Fruit fly (Drosophila melanogaster) whole organism, embryonic: ENCODE results near the gene pr.

Experiments used
- CG10147 ChIP-seq: fragments of 200-800 bp; sonication (Bioruptor generic); optimal IDR thresholded peaks from 2 replicates; lab custom pipeline; 2019; ENCODE audit warnings: missing biosample characterization, mild to moderate bottlenecking, missing genetic modification characterization, moderate library complexity
- CG10209 ChIP-seq: fragments of 200-800 bp; sonication (Bioruptor generic); optimal IDR thresholded peaks from 3 replicates; lab custom pipeline; 2017; ENCODE audit warnings: missing biosample characterization, mild to moderate bottlenecking, missing genetic modification characterization, missing genetic modification reagents
- CG10267 ChIP-seq: fragments of 200-800 bp; sonication (Bioruptor generic); optimal IDR thresholded peaks from 2 replicates; lab custom pipeline; 2018; ENCODE audit warnings: missing biosample characterization, mild to moderate bottlenecking, missing genetic modification characterization, moderate library complexity
- CG16815 ChIP-seq: fragments of 200-800 bp; sonication (Bioruptor generic); optimal IDR thresholded peaks from 3 replicates; lab custom pipeline; 2017; ENCODE audit warnings: missing biosample characterization, mild to moderate bottlenecking, missing genetic modification characterization
- CG17568 ChIP-seq: fragments of 200-800 bp; sonication (Bioruptor generic); optimal IDR thresholded peaks from 2 replicates; lab custom pipeline; 2018; ENCODE audit warnings: missing biosample characterization, mild to moderate bottlenecking, missing genetic modification characterization, moderate library complexity
- CG18011 ChIP-seq: fragments of 200-800 bp; sonication (Bioruptor generic); optimal IDR thresholded peaks from 2 replicates; lab custom pipeline; 2017; ENCODE audit warnings: missing biosample characterization, missing genetic modification characterization, mild to moderate bottlenecking, moderate library complexity, missing genotype
- CG2199 ChIP-seq: fragments of 200-800 bp; sonication (Bioruptor generic); IDR thresholded peaks from 3 replicates; pipeline ENCODE4 v1.3.6; 2022; ENCODE audit warnings: missing biosample characterization, missing genetic modification characterization
- CG30020 ChIP-seq: fragments of 200-800 bp; optimal IDR thresholded peaks from 2 replicates; lab custom pipeline; 2019; ENCODE audit warnings: missing biosample characterization, mild to moderate bottlenecking, missing genetic modification characterization, moderate library complexity
- CG3281 ChIP-seq: fragments of 200-800 bp; sonication (Bioruptor generic); optimal IDR thresholded peaks from 3 replicates; lab custom pipeline; 2017; ENCODE audit warnings: missing biosample characterization, mild to moderate bottlenecking, missing genetic modification characterization
- CG34224 ChIP-seq: fragments of 200-800 bp; sonication (Bioruptor generic); IDR thresholded peaks from 3 replicates; pipeline ENCODE4 v1.3.6; 2022; ENCODE audit warnings: missing biosample characterization, missing genetic modification characterization; ENCODE audit not compliant: partially characterized antibody
- CG3847 ChIP-seq: fragments of 200-800 bp; sonication (Bioruptor generic); IDR thresholded peaks from 2 replicates; pipeline ENCODE4 v1.3.6; 2022; ENCODE audit warnings: missing biosample characterization, missing genetic modification characterization
- CG4328 ChIP-seq: fragments of 200-800 bp; sonication (Bioruptor generic); optimal IDR thresholded peaks from 3 replicates; lab custom pipeline; 2017; ENCODE audit warnings: missing biosample characterization, missing genetic modification reagents, missing genetic modification characterization
- CG4404 ChIP-seq: fragments of 200-800 bp; sonication (Bioruptor generic); IDR thresholded peaks from 2 replicates; pipeline ENCODE4 v1.3.6; 2022; ENCODE audit warnings: missing biosample characterization, missing genetic modification characterization
- CG4820 ChIP-seq: fragments of 200-800 bp; sonication (Bioruptor generic); optimal IDR thresholded peaks from 3 replicates; lab custom pipeline; 2016; ENCODE audit warnings: missing biosample characterization, missing genetic modification characterization
- CG4854 ChIP-seq: fragments of 200-800 bp; sonication (Bioruptor generic); optimal IDR thresholded peaks from 2 replicates; lab custom pipeline; 2016; ENCODE audit warnings: missing biosample characterization, missing genetic modification characterization, inconsistent platforms
- CG6689 ChIP-seq: fragments of 200-800 bp; sonication (Bioruptor generic); IDR thresholded peaks from 2 replicates; pipeline ENCODE4 v1.3.6; 2022; ENCODE audit warnings: missing biosample characterization, missing genetic modification characterization
- CG7372 ChIP-seq: fragments of 200-800 bp; sonication (Bioruptor generic); IDR thresholded peaks from 2 replicates; pipeline ENCODE4 v1.3.6; 2022; ENCODE audit warnings: missing biosample characterization, missing genetic modification characterization
- CG7839 ChIP-seq: fragments of 200-800 bp; sonication (Bioruptor generic); optimal IDR thresholded peaks from 3 replicates; lab custom pipeline; 2018; ENCODE audit warnings: missing biosample characterization, mild to moderate bottlenecking, missing genetic modification characterization, moderate library complexity
- CHES-1-like ChIP-seq: fragments of 200-800 bp; sonication (Bioruptor generic); optimal IDR thresholded peaks from 2 replicates; lab custom pipeline; 2016; ENCODE audit warnings: missing biosample characterization, missing genetic modification characterization
- D ChIP-seq, 2 experiments: fragments of 200-800 bp in 1 of 2; fragments of >200 bp in 1 of 2; sonication (Bioruptor generic) in 1 of 2; optimal IDR thresholded peaks; 2 replicates in 1 of 2; 3 replicates in 1 of 2; lab custom pipeline; 2017; ENCODE audit warnings: mild to moderate bottlenecking in 1 of 2, missing biosample characterization in 1 of 2, missing genetic modification characterization in 1 of 2, missing genetic modification reagents in 1 of 2
- D19B ChIP-seq: fragments of 200-800 bp; sonication (Bioruptor generic); optimal IDR thresholded peaks from 2 replicates; lab custom pipeline; 2017; ENCODE audit warnings: missing biosample characterization, mild to moderate bottlenecking, missing genetic modification characterization
- Dad ChIP-seq: fragments of 200-800 bp; sonication (Bioruptor generic); optimal IDR thresholded peaks from 3 replicates; lab custom pipeline; 2016; ENCODE audit warnings: missing biosample characterization, missing genetic modification characterization
- Deaf1 ChIP-seq: fragments of 200-800 bp; optimal IDR thresholded peaks from 3 replicates; lab custom pipeline; 2019; ENCODE audit warnings: missing biosample characterization, mild to moderate bottlenecking, missing genetic modification characterization, moderate library complexity
- Dip3 ChIP-seq: fragments of 200-800 bp; sonication (Bioruptor generic); optimal IDR thresholded peaks from 3 replicates; lab custom pipeline; 2016; ENCODE audit warnings: missing biosample characterization, missing genetic modification characterization
- H2.0 ChIP-seq: fragments of 200-800 bp; sonication (Bioruptor generic); IDR thresholded peaks from 2 replicates; pipeline ENCODE4 v1.3.6; 2022; ENCODE audit warnings: missing biosample characterization, missing genetic modification characterization
- MBD-R2 ChIP-seq: fragments of 200-800 bp; sonication (Bioruptor generic); IDR thresholded peaks from 2 replicates; pipeline ENCODE4 v1.3.6; 2022; ENCODE audit warnings: missing biosample characterization, missing genetic modification characterization
- Oli ChIP-seq: fragments of 200-800 bp; sonication (Bioruptor generic); optimal IDR thresholded peaks from 2 replicates; lab custom pipeline; 2018; ENCODE audit warnings: missing biosample characterization, mild to moderate bottlenecking, missing genetic modification characterization, moderate library complexity
- Sry-β ChIP-seq: fragments of 200-800 bp; sonication (Bioruptor generic); optimal IDR thresholded peaks from 2 replicates; lab custom pipeline; 2018; ENCODE audit warnings: missing biosample characterization, mild to moderate bottlenecking, missing genetic modification characterization, moderate library complexity
- al ChIP-seq: fragments of 200-800 bp; sonication (Bioruptor generic); IDR thresholded peaks from 2 replicates; pipeline ENCODE4 v1.3.6; 2022; ENCODE audit warnings: missing biosample characterization, missing genetic modification characterization
- amos ChIP-seq: fragments of 200-800 bp; sonication (Bioruptor generic); IDR thresholded peaks from 2 replicates; pipeline ENCODE4 v1.3.6; 2022; ENCODE audit warnings: missing biosample characterization, missing genetic modification characterization; ENCODE audit not compliant: partially characterized antibody
- ap ChIP-seq: fragments of 200-800 bp; sonication (Bioruptor generic); IDR thresholded peaks from 2 replicates; pipeline ENCODE4 v1.3.6; 2022; ENCODE audit warnings: missing biosample characterization, missing genetic modification characterization
- bigmax ChIP-seq: fragments of 200-800 bp; sonication (Bioruptor generic); optimal IDR thresholded peaks from 2 replicates; lab custom pipeline; 2018; ENCODE audit warnings: missing biosample characterization, mild to moderate bottlenecking, missing genetic modification characterization
- chif ChIP-seq, 2 experiments: fragments of 200-800 bp; sonication (Bioruptor generic); optimal IDR thresholded peaks; 3 replicates each; lab custom pipeline; 2016; ENCODE audit warnings: missing biosample characterization in 2 of 2, missing genetic modification characterization in 2 of 2
- croc ChIP-seq: fragments of 200-800 bp; sonication (Bioruptor generic); conservative IDR thresholded peaks from 3 replicates; pipeline ENCODE4 v1.3.6; 2022; ENCODE audit warnings: missing biosample characterization, missing genetic modification characterization
- dimm ChIP-seq: fragments of 200-800 bp; sonication (Bioruptor generic); IDR thresholded peaks from 2 replicates; pipeline ENCODE4 v1.3.6; 2022; ENCODE audit warnings: missing biosample characterization, missing genetic modification characterization
- gsb ChIP-seq: fragments of 200-800 bp; sonication (Bioruptor generic); IDR thresholded peaks from 2 replicates; pipeline ENCODE4 v1.3.6; 2022; ENCODE audit warnings: missing biosample characterization, missing genetic modification characterization
- ken ChIP-seq: fragments of 200-800 bp; sonication (Bioruptor generic); IDR thresholded peaks from 3 replicates; pipeline ENCODE4 v1.3.6; 2022; ENCODE audit warnings: missing biosample characterization, missing genetic modification characterization
- kni ChIP-seq: fragments of 200-800 bp; sonication (Bioruptor generic); optimal IDR thresholded peaks from 3 replicates; lab custom pipeline; 2017; ENCODE audit warnings: mild to moderate bottlenecking, missing biosample characterization, missing genetic modification reagents, missing genetic modification characterization
- lilli ChIP-seq: fragments of 200-800 bp; sonication (Bioruptor generic); optimal IDR thresholded peaks from 3 replicates; lab custom pipeline; 2016; ENCODE audit warnings: missing biosample characterization, missing genetic modification characterization
- oc ChIP-seq: fragments of 200-800 bp; sonication (Bioruptor generic); optimal IDR thresholded peaks from 2 replicates; lab custom pipeline; 2018; ENCODE audit warnings: missing biosample characterization, mild to moderate bottlenecking, missing genetic modification characterization, moderate library complexity
- pb ChIP-seq: fragments of 200-800 bp; sonication (Bioruptor generic); optimal IDR thresholded peaks from 3 replicates; lab custom pipeline; 2016; ENCODE audit warnings: missing biosample characterization, missing genetic modification characterization
- sens ChIP-seq: fragments of 200-800 bp; sonication (Bioruptor generic); peaks from one replicate; lab custom pipeline; 2016; ENCODE audit warnings: missing biosample characterization, missing genetic modification characterization
- tap ChIP-seq: fragments of 200-800 bp; optimal IDR thresholded peaks from 3 replicates; lab custom pipeline; 2019; ENCODE audit warnings: missing biosample characterization, mild to moderate bottlenecking, missing genetic modification characterization, moderate library complexity
- tx ChIP-seq: fragments of 200-800 bp; sonication (Bioruptor generic); optimal IDR thresholded peaks from 2 replicates; lab custom pipeline; 2016; ENCODE audit warnings: missing biosample characterization, missing genetic modification characterization
- wdn ChIP-seq: fragments of 200-800 bp; sonication (Bioruptor generic); IDR thresholded peaks from 2 replicates; pipeline ENCODE4 v1.3.6; 2022; ENCODE audit warnings: missing biosample characterization, missing genetic modification characterization
- zen ChIP-seq: fragments of 200-800 bp; sonication (Bioruptor generic); optimal IDR thresholded peaks from 3 replicates; lab custom pipeline; 2018; ENCODE audit warnings: missing biosample characterization, mild to moderate bottlenecking, missing genetic modification characterization, moderate library complexity
- zen2 ChIP-seq: fragments of 200-800 bp; sonication (Bioruptor generic); IDR thresholded peaks from 3 replicates; pipeline ENCODE4 v1.3.6; 2022; ENCODE audit warnings: missing biosample characterization, missing genetic modification characterization; ENCODE audit not compliant: partially characterized antibody

The pr gene

dm6 chr2L:20120388-20121232 lies 45.4 kb upstream of the pr start:
- TF ChIP-seq croc (peak; percentile 84; the same call in 2 of the 3 replicates), lilli (peak; percentile 93), CG4328 (GFP tag; lab: Kevin White, UChicago) (peak; percentile 54), kni (GFP tag; lab: Kevin White, UChicago) (peak; percentile 34), CG10147 (GFP tag; lab: Kevin White, UChicago) (peak; percentile 74), CG3281 (GFP tag; lab: Kevin White, UChicago) (peak; percentile 56), ken (GFP tag; lab: Robert Waterston, UW) (peak; percentile 96), CG18011 (GFP tag; lab: Kevin White, UChicago) (no peak), MBD-R2 (GFP tag; lab: Robert Waterston, UW) (peak; percentile 44), CG34224 (GFP tag; lab: Robert Waterston, UW) (peak; percentile 67), CG6689 (GFP tag; lab: Robert Waterston, UW) (peak; percentile 67; the same call in 1 of the 2 replicates), CG4854 (GFP tag; lab: Kevin White, UChicago) (peak; percentile 62), D (optimal IDR thresholded peaks at IDR 0.05; lab: Kevin White, UChicago) (no peak), D (GFP tag; optimal IDR thresholded peaks at IDR 0.05; lab: Kevin White, UChicago) (peak; percentile 57), CG10209 (GFP tag; lab: Kevin White, UChicago) (peak; percentile 78), oc (tag; lab: Kevin White, UChicago) (no peak), D19B (peak; percentile 37), chif (GFP tag; optimal IDR thresholded peaks at IDR 0.05; lab: Kevin White, UChicago) (peak; percentile 88 to 97), tap (peak; percentile 41), CHES-1-like (peak; percentile 84), CG17568 (no peak), Dip3 (GFP tag; lab: Kevin White, UChicago) (peak; percentile 70), CG3847 (GFP tag; lab: Robert Waterston, UW) (peak; percentile 88), zen2 (peak; percentile 56; the same call in 2 of the 3 replicates), H2.0 (GFP tag; lab: Robert Waterston, UW) (peak; percentile 95), CG7372 (peak; percentile 79), CG4404 (peak; percentile 79), gsb (GFP tag; lab: Robert Waterston, UW) (peak; percentile 80), ap (GFP tag; lab: Robert Waterston, UW) (peak; percentile 87), CG10267 (peak; percentile 78), dimm (peak; percentile 80), Oli (tag; lab: Kevin White, UChicago) (peak; percentile 57), CG30020 (tag; lab: Kevin White, UChicago) (peak; percentile 66), zen (tag; lab: Kevin White, UChicago) (peak; percentile 76), CG4820 (peak; percentile 87), CG2199 (GFP tag; lab: Robert Waterston, UW) (peak; percentile 94), Dad (GFP tag; lab: Kevin White, UChicago) (peak; percentile 58), tx (GFP tag; lab: Kevin White, UChicago) (peak; percentile 87), CG7839 (tag; lab: Kevin White, UChicago) (peak; percentile 87), Deaf1 (tag; lab: Kevin White, UChicago) (no peak), al (GFP tag; lab: Robert Waterston, UW) (peak; percentile 77), Sry-β (GFP tag; lab: Kevin White, UChicago) (peak; percentile 67), amos (GFP tag; lab: Robert Waterston, UW) (peak; percentile 79), bigmax (GFP tag; lab: Kevin White, UChicago) (no peak), sens (GFP tag; lab: Kevin White, UChicago) (peak; percentile 96), pb (GFP tag; lab: Kevin White, UChicago) (peak; percentile 95), CG16815 (GFP tag; lab: Kevin White, UChicago) (peak; percentile 92), wdn (peak; percentile 76)
